Worm (Caenorhabditis elegans): ENCODE data around the gene ceh-89.

ceh-89 gene

DNA sequence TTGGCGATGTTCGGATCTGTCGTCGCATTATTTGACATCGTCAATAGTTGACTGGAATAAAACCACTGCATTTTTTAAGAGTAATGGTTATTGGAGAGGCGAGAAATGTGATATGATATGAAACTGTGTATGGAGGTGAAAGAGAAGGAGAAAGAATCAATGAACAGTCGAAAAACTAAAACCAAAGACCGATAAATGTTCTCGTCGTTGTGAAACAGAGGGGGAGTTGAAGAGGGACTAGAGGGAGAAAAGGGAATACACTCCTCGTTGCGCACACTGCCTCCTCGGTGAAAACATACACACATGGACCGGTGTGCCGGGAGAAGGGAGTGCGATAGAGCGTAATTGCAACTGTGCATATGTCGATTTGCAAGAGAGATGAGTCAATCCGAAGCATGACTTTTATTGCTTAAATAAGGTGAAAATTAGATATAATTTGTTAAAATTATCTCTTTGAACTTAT is 27.9 kb downstream of the ceh-89 start, which contains the start of gene sym-4 (continued):
- peak; percentile 80 to 92 for TF ChIP-seq efl-1 (optimal IDR thresholded peaks at IDR 0.05)
- peak; percentile 63 to 96 for TF ChIP-seq efl-1 (GFP tag; optimal IDR thresholded peaks at IDR 0.05 in 1 of 2)
- peak; percentile 57 for TF ChIP-seq C04F5.9 (tag; optimal IDR thresholded peaks at IDR 0.05)
- TF ChIP-seq ztf-4 (tag; optimal IDR thresholded peaks at IDR 0.05), result peak; percentile 81
- no peak for TF ChIP-seq C34B4.2 (tag; optimal IDR thresholded peaks at IDR 0.05)
- no peak for TF ChIP-seq ama-1 (optimal IDR thresholded peaks at IDR 0.05)
- TF ChIP-seq nhr-11 (tag; optimal IDR thresholded peaks at IDR 0.05), result peak; percentile 51
- no peak for TF ChIP-seq ceh-90 (tag; optimal IDR thresholded peaks at IDR 0.05)
- no peak for TF ChIP-seq fkh-4 (tag; optimal IDR thresholded peaks at IDR 0.05; ENCODE audit: borderline replicate concordance)

DNA sequence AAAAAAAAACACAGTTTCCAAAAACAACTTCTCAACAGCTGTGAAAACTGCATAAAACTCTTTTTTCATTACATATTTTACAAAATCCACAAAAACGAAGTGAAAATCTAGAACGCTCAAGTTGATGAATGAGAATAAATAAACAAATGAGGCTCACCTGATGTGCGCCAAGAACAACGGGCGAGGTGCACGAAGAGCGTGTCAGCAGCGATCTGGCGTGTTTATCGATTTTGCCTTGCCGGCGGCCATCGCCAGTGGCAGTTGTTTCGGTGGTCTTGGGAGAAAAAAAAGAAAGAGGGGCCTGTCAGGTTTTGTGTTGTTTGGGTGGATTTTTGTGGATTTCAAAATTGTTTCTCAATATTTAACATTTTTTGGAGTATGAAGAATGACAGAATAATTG is 32.1 kb downstream of the ceh-89 start, which contains the start of gene idhb-1:
Gene idhb-1, minus strand, starts transcription at position 214 of the 400 bp plus-strand sequence.
- TF ChIP-seq ets-5 (GFP tag; IDR thresholded peaks at IDR 0.05), result no peak
- TF ChIP-seq lsy-2 (tag; optimal IDR thresholded peaks at IDR 0.05), result peak; percentile 81
- TF ChIP-seq nhr-47 (tag; optimal IDR thresholded peaks at IDR 0.05), result peak; percentile 86
- TF ChIP-seq rnt-1 (tag; optimal IDR thresholded peaks at IDR 0.05), result peak; percentile 93
- TF ChIP-seq zip-4 (GFP tag; optimal IDR thresholded peaks at IDR 0.05), result no peak
- no peak for TF ChIP-seq Y116A8C.19 (tag; optimal IDR thresholded peaks at IDR 0.05; ENCODE audit: borderline replicate concordance)
- TF ChIP-seq nhr-11 (tag; optimal IDR thresholded peaks at IDR 0.05), result no peak
- TF ChIP-seq hpl-2 (GFP tag; optimal IDR thresholded peaks at IDR 0.05), result peak; percentile 47
- TF ChIP-seq nhr-12 (tag; optimal IDR thresholded peaks at IDR 0.05), result no peak
- peak; percentile 5 for TF ChIP-seq zag-1 (tag; optimal IDR thresholded peaks at IDR 0.05)
- TF ChIP-seq mdl-1 (tag; optimal IDR thresholded peaks at IDR 0.05), result peak in 1 of 2 experiments; percentile 68
- TF ChIP-seq lir-3 (tag; optimal IDR thresholded peaks at IDR 0.05; ENCODE audit: poor library complexity), result no peak
- no peak for TF ChIP-seq ces-1 (GFP tag; optimal IDR thresholded peaks at IDR 0.05)
- peak; percentile 75 for TF ChIP-seq nhr-85 (tag)
- TF ChIP-seq snpc-4 (tag; optimal IDR thresholded peaks at IDR 0.05), result peak; percentile 62
- peak; percentile 10 for TF ChIP-seq pag-3 (tag; optimal IDR thresholded peaks at IDR 0.05; ENCODE audit: borderline replicate concordance, insufficient read depth)
- peak; percentile 60 for TF ChIP-seq xbp-1 (tag; optimal IDR thresholded peaks at IDR 0.05)
- no peak for TF ChIP-seq hlh-4 (tag; optimal IDR thresholded peaks at IDR 0.05)
- no peak for TF ChIP-seq ztf-11 (tag; optimal IDR thresholded peaks at IDR 0.05)
- TF ChIP-seq efl-3 (GFP tag; optimal IDR thresholded peaks at IDR 0.05), result no peak
- TF ChIP-seq tbx-2 (tag; optimal IDR thresholded peaks at IDR 0.05), result peak; percentile 78
- no peak for TF ChIP-seq elt-2 (tag; optimal IDR thresholded peaks at IDR 0.05)
- TF ChIP-seq snu-23 (GFP tag; optimal IDR thresholded peaks at IDR 0.05), result peak; percentile 83
- peak; percentile 57 for TF ChIP-seq nhr-77 (tag; optimal IDR thresholded peaks at IDR 0.05)
- TF ChIP-seq pax-3 (tag; optimal IDR thresholded peaks at IDR 0.05), result no peak
- TF ChIP-seq lin-15B (tag; optimal IDR thresholded peaks at IDR 0.05), result no peak
- TF ChIP-seq nhr-71 (tag; optimal IDR thresholded peaks at IDR 0.05), result peak; percentile 89
- TF ChIP-seq ceh-88 (GFP tag; IDR thresholded peaks at IDR 0.05), result no peak
- peak; percentile 37 for TF ChIP-seq fos-1 (tag; optimal IDR thresholded peaks at IDR 0.05)
- no peak for TF ChIP-seq ama-1 (optimal IDR thresholded peaks at IDR 0.05)
- peak; percentile 79 for TF ChIP-seq C16A3.4 (tag; optimal IDR thresholded peaks at IDR 0.05)
- peak; percentile 85 for TF ChIP-seq nhr-20 (tag; optimal IDR thresholded peaks at IDR 0.05)
- no peak for TF ChIP-seq aly-2 (tag; optimal IDR thresholded peaks at IDR 0.05)
- TF ChIP-seq fkh-8 (tag; optimal IDR thresholded peaks at IDR 0.05), result peak; percentile 79
- TF ChIP-seq unc-62 (GFP tag; optimal IDR thresholded peaks at IDR 0.05), result no peak
- no peak for TF ChIP-seq alr-1 (tag; optimal IDR thresholded peaks at IDR 0.05; ENCODE audit: borderline replicate concordance)
- no peak for TF ChIP-seq ztf-4 (tag; optimal IDR thresholded peaks at IDR 0.05)
- no peak for TF ChIP-seq ceh-63 (GFP tag; optimal IDR thresholded peaks at IDR 0.05)
- TF ChIP-seq ceh-82 (tag; optimal IDR thresholded peaks at IDR 0.05), result peak; percentile 71 to 88 (median 75)
- peak; percentile 69 for TF ChIP-seq lin-13 (GFP tag; optimal IDR thresholded peaks at IDR 0.05)
- TF ChIP-seq ceh-8 (GFP tag; optimal IDR thresholded peaks at IDR 0.05), result no peak
- TF ChIP-seq vab-15 (tag; optimal IDR thresholded peaks at IDR 0.05), result no peak
- TF ChIP-seq jun-1 (tag; optimal IDR thresholded peaks at IDR 0.05), result peak; percentile 40
- TF ChIP-seq lin-39 (tag; optimal IDR thresholded peaks at IDR 0.05), result peak; percentile 67
- peak; percentile 50 to 70 (median 70) for TF ChIP-seq dpl-1 (GFP tag; optimal IDR thresholded peaks at IDR 0.05)
